Worm (Caenorhabditis elegans) whole organism, early embryonic: ENCODE results near the gene odr-10.

Experiments used
- B0310.2 ChIP-seq: sonication (generic microtip); optimal IDR thresholded peaks from 2 replicates; lab custom pipeline; 2016; ENCODE audit warnings: mild to moderate bottlenecking, missing genetic modification characterization, missing compliant biosample characterization
- F13C5.2 ChIP-seq: sonication (generic microtip); optimal IDR thresholded peaks from 2 replicates; lab custom pipeline; 2017; ENCODE audit warnings: mild to moderate bottlenecking, missing genetic modification characterization, inconsistent platforms, missing compliant biosample characterization
- aly-1 ChIP-seq: sonication (generic microtip); optimal IDR thresholded peaks from 2 replicates; lab custom pipeline; 2016; ENCODE audit warnings: missing genetic modification characterization, missing compliant biosample characterization
- ama-1 ChIP-seq: fragments of 150-350 bp; optimal IDR thresholded peaks from 2 replicates; lab custom pipeline; 2014
- ceh-13 ChIP-seq: fragments of 200-800 bp; sonication (Bioruptor generic); optimal IDR thresholded peaks from 2 replicates; lab custom pipeline; 2018; ENCODE audit warnings: mild to moderate bottlenecking, missing genetic modification characterization, missing compliant biosample characterization
- ceh-36 ChIP-seq: sonication (generic microtip); optimal IDR thresholded peaks from 2 replicates; lab custom pipeline; 2016; ENCODE audit warnings: missing genetic modification characterization, inconsistent platforms, missing compliant biosample characterization
- ets-7 ChIP-seq: sonication (generic microtip); optimal IDR thresholded peaks from 2 replicates; lab custom pipeline; 2016; ENCODE audit warnings: missing genotype, missing genetic modification characterization, missing compliant biosample characterization
- flt-1 ChIP-seq: fragments of 200-800 bp; sonication (Bioruptor generic); IDR thresholded peaks from 2 replicates; pipeline ENCODE4 v1.3.6; 2022; ENCODE audit warnings: missing genetic modification characterization, missing compliant biosample characterization
- hmbx-1 ChIP-seq: sonication (generic microtip); optimal IDR thresholded peaks from 2 replicates; lab custom pipeline; 2016; ENCODE audit warnings: mild to moderate bottlenecking, missing genetic modification characterization, missing compliant biosample characterization
- hmg-4 ChIP-seq: fragments of 200-800 bp; sonication (Bioruptor generic); optimal IDR thresholded peaks from 2 replicates; lab custom pipeline; 2018; ENCODE audit warnings: mild to moderate bottlenecking, missing genetic modification characterization, missing compliant biosample characterization
- hnd-1 ChIP-seq: sonication (generic microtip); optimal IDR thresholded peaks from 2 replicates; lab custom pipeline; 2016; ENCODE audit warnings: missing genetic modification characterization, missing compliant biosample characterization
- pes-1 ChIP-seq: fragments of 200-800 bp; sonication (Bioruptor generic); IDR thresholded peaks from 2 replicates; pipeline ENCODE4 v1.3.6; 2022; ENCODE audit warnings: missing genetic modification reagents, missing genetic modification characterization, missing compliant biosample characterization
- scrt-1 ChIP-seq: fragments of 200-800 bp; sonication (Bioruptor generic); IDR thresholded peaks from 2 replicates; pipeline ENCODE4 v1.3.6; 2022; ENCODE audit warnings: missing genetic modification characterization, missing compliant biosample characterization
- sea-1 ChIP-seq: fragments of 200-800 bp; sonication (Bioruptor generic); conservative IDR thresholded peaks from 2 replicates; pipeline ENCODE4 v1.3.6; 2022; ENCODE audit warnings: missing genetic modification characterization, missing compliant biosample characterization
- tbx-11 ChIP-seq: fragments of 200-800 bp; sonication (Bioruptor generic); IDR thresholded peaks from 2 replicates; pipeline ENCODE4 v1.3.6; 2022; ENCODE audit warnings: missing genetic modification characterization, missing compliant biosample characterization
- tbx-37 ChIP-seq: fragments of 200-800 bp; sonication (Bioruptor generic); conservative IDR thresholded peaks from 2 replicates; pipeline ENCODE4 v1.3.6; 2022; ENCODE audit warnings: missing genetic modification reagents, missing genetic modification characterization, missing compliant biosample characterization
- tra-4 ChIP-seq: sonication (generic microtip); optimal IDR thresholded peaks from 2 replicates; lab custom pipeline; 2017; ENCODE audit warnings: missing genetic modification characterization, missing compliant biosample characterization

The odr-10 gene

ce11 chrX:6899848-6900247 lies 34.1 kb upstream of the odr-10 start, which contains the start of gene F14B8.4:
TSS of gene F14B8.4 (minus strand) at chrX:6899948.
- no peak for TF ChIP-seq sea-1 (GFP tag; lab: Robert Waterston, UW)
- no peak for TF ChIP-seq hmbx-1 (tag; lab: Kevin White, UChicago)
- TF ChIP-seq scrt-1 (GFP tag; lab: Robert Waterston, UW): no peak
- no peak for TF ChIP-seq ama-1 (lab: Kevin White, UChicago)
- TF ChIP-seq B0310.2 (tag; lab: Kevin White, UChicago): no peak
- no peak for TF ChIP-seq ceh-36 (tag; lab: Kevin White, UChicago)
- no peak for TF ChIP-seq tbx-11 (GFP tag; lab: Robert Waterston, UW)
- no peak for TF ChIP-seq F13C5.2 (tag; lab: Kevin White, UChicago)
- no peak for TF ChIP-seq flt-1 (GFP tag; lab: Robert Waterston, UW)
- TF ChIP-seq aly-1 (tag; lab: Kevin White, UChicago): no peak
- no peak for TF ChIP-seq ets-7 (tag; lab: Kevin White, UChicago)

ce11 chrX:6894104-6894503 lies 28.4 kb upstream of the odr-10 start:
- TF ChIP-seq F13C5.2 (tag; lab: Kevin White, UChicago): no peak
- TF ChIP-seq ceh-13 (GFP tag; lab: Kevin White, UChicago): no peak
- TF ChIP-seq ets-7 (tag; lab: Kevin White, UChicago): no peak
- no peak for TF ChIP-seq hmbx-1 (tag; lab: Kevin White, UChicago)
- TF ChIP-seq B0310.2 (tag; lab: Kevin White, UChicago): no peak
- no peak for TF ChIP-seq aly-1 (tag; lab: Kevin White, UChicago)
- no peak for TF ChIP-seq sea-1 (GFP tag; lab: Robert Waterston, UW)
- TF ChIP-seq ceh-36 (tag; lab: Kevin White, UChicago): no peak
- TF ChIP-seq ama-1 (lab: Kevin White, UChicago): no peak
- no peak for TF ChIP-seq tbx-37 (GFP tag; lab: Robert Waterston, UW)
- no peak for TF ChIP-seq tbx-11 (GFP tag; lab: Robert Waterston, UW)
- no peak for TF ChIP-seq hnd-1 (tag; lab: Kevin White, UChicago)
- TF ChIP-seq tra-4 (tag; lab: Kevin White, UChicago): no peak
- TF ChIP-seq pes-1 (GFP tag; lab: Robert Waterston, UW): no peak
- TF ChIP-seq hmg-4 (GFP tag; lab: Kevin White, UChicago): no peak

ce11 chrX:6893074-6893473 lies 27.3 kb upstream of the odr-10 start:
- no peak for TF ChIP-seq hmg-4 (GFP tag; lab: Kevin White, UChicago)

ce11 chrX:6889374-6889773 lies 23.6 kb upstream of the odr-10 start, which contains the start of gene unc-6:
TSS of gene unc-6 (plus strand) at chrX:6889674.
- no peak for TF ChIP-seq tbx-11 (GFP tag; lab: Robert Waterston, UW)

DNA sequence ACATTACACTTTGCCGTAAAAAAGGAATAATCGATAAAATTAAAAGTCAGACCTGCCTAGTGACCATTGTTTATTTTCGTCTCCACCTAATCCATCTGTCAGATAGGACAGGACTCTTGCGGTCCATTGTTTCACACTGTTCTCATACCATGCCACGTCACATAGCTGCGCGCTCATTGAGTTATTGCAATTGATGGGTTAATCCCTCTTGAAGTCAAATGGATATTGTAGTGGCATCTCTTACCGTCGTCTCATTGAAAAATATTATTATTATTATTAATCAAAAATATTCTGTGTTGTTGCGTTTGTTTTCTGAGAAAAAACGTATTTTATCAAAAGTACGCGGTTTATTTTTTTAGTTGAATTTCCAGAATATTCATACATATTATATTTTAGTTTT lies 22.5 kb upstream of the odr-10 start:
- TF ChIP-seq ceh-36 (tag; lab: Kevin White, UChicago) (no peak), tra-4 (tag; lab: Kevin White, UChicago) (no peak), scrt-1 (GFP tag; lab: Robert Waterston, UW) (no peak), ama-1 (lab: Kevin White, UChicago) (no peak), B0310.2 (tag; lab: Kevin White, UChicago) (no peak), tbx-37 (GFP tag; lab: Robert Waterston, UW) (no peak), flt-1 (GFP tag; lab: Robert Waterston, UW) (no peak), F13C5.2 (tag; lab: Kevin White, UChicago) (no peak), hmbx-1 (tag; lab: Kevin White, UChicago) (no peak), tbx-11 (GFP tag; lab: Robert Waterston, UW) (no peak), hmg-4 (GFP tag; lab: Kevin White, UChicago) (no peak), aly-1 (tag; lab: Kevin White, UChicago) (no peak), ets-7 (tag; lab: Kevin White, UChicago) (no peak), pes-1 (GFP tag; lab: Robert Waterston, UW) (no peak), sea-1 (GFP tag; lab: Robert Waterston, UW) (no peak), hnd-1 (tag; lab: Kevin White, UChicago) (no peak), ceh-13 (GFP tag; lab: Kevin White, UChicago) (no peak)

DNA sequence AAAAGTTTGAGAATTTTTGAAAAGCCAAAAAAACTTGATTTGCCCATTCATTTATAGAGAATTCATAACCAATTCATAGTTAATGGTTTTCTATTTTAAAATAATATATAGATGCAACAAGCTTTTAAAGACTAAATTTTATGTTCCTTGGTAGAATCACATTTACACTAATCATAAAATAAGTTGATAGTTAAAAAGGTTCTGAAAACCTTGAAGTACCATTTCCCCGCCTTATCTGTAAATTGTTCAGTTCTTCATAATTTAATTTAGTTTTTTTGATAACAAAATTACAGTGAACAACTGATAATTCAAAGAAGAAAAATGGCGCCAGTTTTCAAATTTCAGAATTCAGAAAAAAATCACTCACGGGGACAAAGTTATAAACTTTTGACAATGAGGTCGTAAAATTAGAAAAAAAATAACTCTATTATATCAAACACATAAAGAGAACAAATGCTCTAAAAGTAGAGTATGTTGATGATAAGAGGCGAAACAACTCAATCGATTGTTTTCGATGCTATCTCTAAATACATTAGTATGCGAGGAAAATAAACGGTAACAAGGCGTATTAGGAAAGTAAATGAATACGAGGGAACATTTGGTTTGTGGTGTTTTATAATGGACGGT lies 19.6 kb upstream of the odr-10 start, which contains the start of gene F41C6.7:
Gene F41C6.7, minus strand, starts transcription at position 51 of the 627 bp plus-strand sequence.
- TF ChIP-seq hmbx-1 (tag; lab: Kevin White, UChicago): no peak
- no peak for TF ChIP-seq aly-1 (tag; lab: Kevin White, UChicago)
- TF ChIP-seq hmg-4 (GFP tag; lab: Kevin White, UChicago): no peak
- no peak for TF ChIP-seq B0310.2 (tag; lab: Kevin White, UChicago)
- no peak for TF ChIP-seq sea-1 (GFP tag; lab: Robert Waterston, UW)
- no peak for TF ChIP-seq tbx-11 (GFP tag; lab: Robert Waterston, UW)
- no peak for TF ChIP-seq ceh-13 (GFP tag; lab: Kevin White, UChicago)
- TF ChIP-seq hnd-1 (tag; lab: Kevin White, UChicago): no peak
- TF ChIP-seq F13C5.2 (tag; lab: Kevin White, UChicago): no peak
- no peak for TF ChIP-seq ceh-36 (tag; lab: Kevin White, UChicago)
- TF ChIP-seq tra-4 (tag; lab: Kevin White, UChicago): no peak
- TF ChIP-seq pes-1 (GFP tag; lab: Robert Waterston, UW): no peak
- TF ChIP-seq flt-1 (GFP tag; lab: Robert Waterston, UW): no peak
- TF ChIP-seq tbx-37 (GFP tag; lab: Robert Waterston, UW): no peak

DNA sequence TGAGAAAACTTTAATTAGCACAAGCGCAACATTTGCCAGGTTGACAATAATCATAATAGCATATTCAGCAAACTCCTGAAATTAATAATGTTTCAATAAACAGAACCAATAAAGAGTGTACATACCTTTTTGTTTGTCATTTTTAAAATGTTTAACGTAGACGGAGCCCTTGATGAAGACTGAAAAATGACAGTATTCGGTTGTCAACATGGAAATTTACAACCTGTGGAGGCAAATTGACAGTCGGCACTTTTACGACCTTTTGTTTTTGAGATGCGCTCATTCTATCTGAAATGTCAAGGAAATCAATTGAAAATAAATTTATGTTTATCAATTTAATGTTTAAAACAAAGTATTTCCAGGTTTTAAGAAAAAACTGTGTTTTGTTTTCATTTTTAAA lies 18.7 kb upstream of the odr-10 start:
- TF ChIP-seq ets-7 (tag; lab: Kevin White, UChicago) (no peak), tra-4 (tag; lab: Kevin White, UChicago) (no peak), ceh-36 (tag; lab: Kevin White, UChicago) (no peak), F13C5.2 (tag; lab: Kevin White, UChicago) (no peak), scrt-1 (GFP tag; lab: Robert Waterston, UW) (no peak), B0310.2 (tag; lab: Kevin White, UChicago) (no peak), aly-1 (tag; lab: Kevin White, UChicago) (no peak), pes-1 (GFP tag; lab: Robert Waterston, UW) (no peak), sea-1 (GFP tag; lab: Robert Waterston, UW) (no peak), hmbx-1 (tag; lab: Kevin White, UChicago) (no peak), tbx-37 (GFP tag; lab: Robert Waterston, UW) (no peak)
